Fruit fly (Drosophila melanogaster): ENCODE measurements around the gene CG2186.

DNA sequence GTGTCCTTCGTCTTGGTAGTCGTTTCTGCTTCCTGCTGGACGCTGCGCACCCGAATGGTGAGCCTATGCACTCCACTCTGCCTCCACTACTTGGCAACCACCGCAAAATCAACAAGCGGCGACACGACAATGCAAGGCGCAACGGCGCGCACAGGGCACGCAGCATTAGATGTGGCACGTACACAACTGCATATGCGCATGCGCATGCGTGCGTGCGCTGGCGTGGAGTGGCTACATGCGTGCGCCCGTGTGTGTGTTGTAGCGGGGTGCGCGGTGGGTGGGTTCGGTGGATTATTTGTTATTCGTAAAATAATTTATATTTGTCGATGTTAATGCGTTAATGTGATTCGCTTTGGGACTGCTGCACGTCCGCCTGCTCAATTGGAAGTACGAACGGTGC is 21.8 kb upstream of the CG2186 start:
- TF ChIP-seq h (optimal IDR thresholded peaks at IDR 0.05) (no peak), Sin3A (optimal IDR thresholded peaks at IDR 0.05) (no peak), Myc (optimal IDR thresholded peaks at IDR 0.05) (no peak), psq (optimal IDR thresholded peaks at IDR 0.05) (no peak), insv (optimal IDR thresholded peaks at IDR 0.05) (no peak)
